Worm (Caenorhabditis elegans): Measurements from ENCODE around the gene K08C7.1.
"Not testable (repeated sequence)": the region's sequence is repeated elsewhere in the genome, so short reads cannot be mapped to it uniquely, and the experiment has no call there.

The K08C7.1 gene

DNA sequence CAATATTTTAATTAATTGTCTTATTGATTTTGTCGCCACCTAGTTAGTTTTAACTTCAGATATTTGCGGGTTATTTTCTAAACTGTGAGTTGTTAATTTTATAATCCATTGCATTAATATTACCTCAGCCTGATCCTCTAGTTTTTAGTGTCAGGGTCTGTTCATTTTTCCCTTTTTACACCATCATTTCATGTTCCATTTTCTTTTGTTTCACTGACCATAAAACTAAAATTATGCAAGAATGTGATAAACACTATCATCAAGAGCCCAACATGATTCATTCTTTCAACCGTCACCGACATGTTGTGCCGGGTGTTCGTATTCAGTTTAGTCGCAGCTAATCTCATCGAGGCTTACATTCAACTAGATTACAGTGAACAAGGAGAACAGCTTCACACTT lies 17.6 kb upstream of the K08C7.1 start, which contains the start of gene F56C4.2:
Gene F56C4.2, plus strand, starts transcription at position 301 of the 400 bp plus-strand sequence.
- TF ChIP-seq bed-3 (GFP tag; optimal IDR thresholded peaks at IDR 0.05) = no peak
- no peak for TF ChIP-seq mab-5 (tag; optimal IDR thresholded peaks at IDR 0.05)
- TF ChIP-seq nhr-28 (tag; optimal IDR thresholded peaks at IDR 0.05) = no peak
- no peak for TF ChIP-seq ceh-83 (GFP tag; optimal IDR thresholded peaks at IDR 0.05)
- no peak for TF ChIP-seq mep-1 (tag; optimal IDR thresholded peaks at IDR 0.05)
- TF ChIP-seq nhr-237 (tag; optimal IDR thresholded peaks at IDR 0.05) = no peak
- TF ChIP-seq unc-62 (GFP tag; optimal IDR thresholded peaks at IDR 0.05) = no peak
- TF ChIP-seq flh-1 (GFP tag; optimal IDR thresholded peaks at IDR 0.05) = no peak
- no peak for TF ChIP-seq unc-39 (tag; optimal IDR thresholded peaks at IDR 0.05)
- no peak for TF ChIP-seq nhr-76 (tag; optimal IDR thresholded peaks at IDR 0.05)
- TF ChIP-seq tbx-8 (GFP tag; optimal IDR thresholded peaks at IDR 0.05) = no peak
- TF ChIP-seq lin-13 (tag; optimal IDR thresholded peaks at IDR 0.05) = no peak
- TF ChIP-seq elt-3 (tag; optimal IDR thresholded peaks at IDR 0.05) = no peak
- no peak for TF ChIP-seq sptf-1 (tag; optimal IDR thresholded peaks at IDR 0.05)
- TF ChIP-seq elt-1 (tag; optimal IDR thresholded peaks at IDR 0.05; ENCODE audit: borderline replicate concordance, insufficient read depth) = no peak
- no peak for TF ChIP-seq lsy-2 (tag; optimal IDR thresholded peaks at IDR 0.05)

DNA sequence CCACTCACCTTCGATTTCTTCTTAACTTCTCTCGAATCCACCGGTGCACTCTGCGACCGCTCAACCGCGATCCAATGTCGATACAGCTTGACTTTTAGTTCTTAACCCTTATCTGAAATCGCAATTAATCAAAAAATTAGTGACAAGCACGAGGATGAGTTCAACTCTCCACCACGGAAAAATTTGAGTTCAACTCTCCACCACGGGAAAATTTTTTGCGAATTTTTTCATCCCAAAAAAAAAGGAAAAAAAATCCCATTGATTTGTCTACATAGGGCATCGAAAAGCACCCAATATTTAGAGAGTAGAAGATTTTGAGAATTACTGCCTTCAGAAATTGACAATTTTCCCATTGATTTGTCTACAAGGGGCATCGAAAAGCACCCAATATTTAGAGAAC lies 2.6 kb upstream of the K08C7.1 start, which contains the start of gene glb-19:
Gene glb-19, minus strand, starts transcription at position 101 of the 400 bp plus-strand sequence.
- TF ChIP-seq sem-2 (GFP tag; optimal IDR thresholded peaks at IDR 0.05); mab-5 (tag; optimal IDR thresholded peaks at IDR 0.05); ceh-83 (GFP tag; optimal IDR thresholded peaks at IDR 0.05): not testable (repeated sequence)

DNA sequence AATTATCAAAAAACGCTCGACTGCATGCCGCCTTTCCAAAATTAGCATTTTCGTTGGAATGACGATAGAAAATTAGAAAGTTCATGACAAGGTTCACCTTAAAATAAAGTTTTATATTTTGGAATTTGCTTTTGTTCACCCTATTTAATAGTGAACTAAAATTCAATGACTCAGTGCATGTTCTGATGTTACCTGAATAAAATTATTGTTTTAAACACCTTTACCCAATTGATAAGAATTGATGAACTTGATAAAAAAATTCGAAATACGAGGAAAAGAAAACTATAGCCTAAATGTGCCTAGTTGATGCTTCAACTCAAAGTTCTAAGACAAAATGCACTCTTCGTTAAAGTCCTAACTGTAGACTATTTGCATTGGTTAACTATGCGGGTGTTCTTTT lies 4.5 kb downstream of the K08C7.1 start:
- no peak for TF ChIP-seq tbx-8 (GFP tag; optimal IDR thresholded peaks at IDR 0.05)
- TF ChIP-seq zip-8 (tag; optimal IDR thresholded peaks at IDR 0.05) = no peak
- no peak for TF ChIP-seq snpc-4 (tag; optimal IDR thresholded peaks at IDR 0.05)
- TF ChIP-seq nhr-237 (tag; optimal IDR thresholded peaks at IDR 0.05) = no peak
- TF ChIP-seq nhr-12 (tag; optimal IDR thresholded peaks at IDR 0.05) = no peak
- no peak for TF ChIP-seq bed-3 (GFP tag; optimal IDR thresholded peaks at IDR 0.05)
- no peak for TF ChIP-seq drap-1 (GFP tag; optimal IDR thresholded peaks at IDR 0.05)
- TF ChIP-seq lin-13 (tag; optimal IDR thresholded peaks at IDR 0.05) = no peak
- no peak for TF ChIP-seq hlh-1 (tag; optimal IDR thresholded peaks at IDR 0.05)
- TF ChIP-seq nhr-2 (tag; optimal IDR thresholded peaks at IDR 0.05) = no peak
- TF ChIP-seq ces-1 (GFP tag; optimal IDR thresholded peaks at IDR 0.05) = no peak
- TF ChIP-seq elt-3 (tag; optimal IDR thresholded peaks at IDR 0.05) = no peak
- no peak for TF ChIP-seq ztf-11 (tag; optimal IDR thresholded peaks at IDR 0.05)
- TF ChIP-seq pha-4 (tag; optimal IDR thresholded peaks at IDR 0.05) = no peak

DNA sequence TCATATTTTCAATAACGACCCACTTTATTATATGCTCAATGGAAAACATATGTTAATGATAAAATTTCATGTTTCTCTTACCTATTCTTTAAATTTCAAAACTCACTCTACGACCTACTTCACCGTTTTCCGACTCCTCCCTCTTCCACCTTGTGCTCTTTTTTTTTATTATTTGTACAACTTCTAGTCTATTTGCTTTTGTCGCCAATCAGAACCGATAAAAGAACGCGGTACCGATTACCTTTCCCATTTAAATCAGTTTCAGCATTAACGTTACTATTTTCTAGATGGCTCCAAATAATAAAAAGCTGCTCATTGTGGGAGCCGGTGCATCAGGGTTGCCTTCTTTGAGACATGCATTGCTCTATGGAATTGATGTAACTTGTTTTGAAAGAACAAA lies 5.1 kb downstream of the K08C7.1 start, which contains the start of gene fmo-1:
Gene fmo-1, plus strand, starts transcription at position 98 of the 400 bp plus-strand sequence.
- no peak for TF ChIP-seq bed-3 (GFP tag; optimal IDR thresholded peaks at IDR 0.05)
- TF ChIP-seq nhr-2 (tag; optimal IDR thresholded peaks at IDR 0.05) = no peak
- TF ChIP-seq tbx-8 (GFP tag; optimal IDR thresholded peaks at IDR 0.05) = no peak
- TF ChIP-seq lin-32 (GFP tag; optimal IDR thresholded peaks at IDR 0.05) = no peak
- TF ChIP-seq snpc-4 (tag; optimal IDR thresholded peaks at IDR 0.05) = no peak
- TF ChIP-seq M03D4.4 (tag; optimal IDR thresholded peaks at IDR 0.05) = no peak
- no peak for TF ChIP-seq ceh-83 (GFP tag; optimal IDR thresholded peaks at IDR 0.05)
- no peak for TF ChIP-seq ceh-39 (tag; optimal IDR thresholded peaks at IDR 0.05)
- TF ChIP-seq zip-8 (tag; optimal IDR thresholded peaks at IDR 0.05) = no peak
- TF ChIP-seq elt-3 (tag; optimal IDR thresholded peaks at IDR 0.05) = no peak

DNA sequence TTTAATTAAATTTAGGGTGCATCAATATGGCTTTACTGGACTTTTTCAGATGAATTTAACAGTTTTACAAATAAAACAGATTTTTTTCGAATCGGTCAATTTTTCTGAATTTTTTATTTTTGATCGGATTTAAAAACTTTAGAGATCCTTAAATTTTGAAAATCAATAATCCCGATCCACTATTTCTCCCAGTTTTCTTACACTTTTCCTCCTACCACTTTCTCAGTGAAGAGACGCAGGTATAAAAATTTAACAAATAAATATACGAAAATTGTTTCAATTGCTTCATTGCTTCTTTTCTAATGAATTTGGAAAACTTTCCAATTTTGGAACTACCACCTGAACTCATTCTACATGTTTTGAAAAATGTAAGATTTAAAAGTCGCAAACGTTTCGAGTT lies 7.5 kb downstream of the K08C7.1 start, which contains the start of gene K08C7.7:
Gene K08C7.7, plus strand, starts transcription at position 301 of the 400 bp plus-strand sequence.
- TF ChIP-seq nhr-28 (tag; optimal IDR thresholded peaks at IDR 0.05) = no peak
- TF ChIP-seq mab-5 (tag; optimal IDR thresholded peaks at IDR 0.05) = no peak
- TF ChIP-seq ztf-11 (tag; optimal IDR thresholded peaks at IDR 0.05) = no peak
- no peak for TF ChIP-seq sem-2 (GFP tag; optimal IDR thresholded peaks at IDR 0.05)
- TF ChIP-seq ceh-43 (GFP tag; optimal IDR thresholded peaks at IDR 0.05) = no peak
- no peak for TF ChIP-seq elt-3 (tag; optimal IDR thresholded peaks at IDR 0.05)
- TF ChIP-seq tbx-8 (GFP tag; optimal IDR thresholded peaks at IDR 0.05) = no peak
- TF ChIP-seq M03D4.4 (tag; optimal IDR thresholded peaks at IDR 0.05) = no peak
- TF ChIP-seq nhr-237 (tag; optimal IDR thresholded peaks at IDR 0.05) = no peak
- no peak for TF ChIP-seq pha-4 (tag; optimal IDR thresholded peaks at IDR 0.05)
- no peak for TF ChIP-seq mep-1 (tag; optimal IDR thresholded peaks at IDR 0.05)
- no peak for TF ChIP-seq unc-120 (tag; optimal IDR thresholded peaks at IDR 0.05; ENCODE audit: poor library complexity, severe bottlenecking)
- no peak for TF ChIP-seq unc-39 (tag; optimal IDR thresholded peaks at IDR 0.05)
- TF ChIP-seq blmp-1 (tag; optimal IDR thresholded peaks at IDR 0.05) = no peak

All from whole organism, mixed stage, embryonic.